Worm (Caenorhabditis elegans) whole organism, young adult: ENCODE measurements around the gene Y54F10AR.1.

Source experiments
- B0261.1 ChIP-seq: sonication (generic microtip); optimal IDR thresholded peaks from 2 replicates; lab custom pipeline; 2016; ENCODE audit warnings: mild to moderate bottlenecking, missing genetic modification characterization, moderate library complexity, missing compliant biosample characterization
- D2030.7 ChIP-seq: fragments of 200-800 bp; sonication (Bioruptor generic); IDR thresholded peaks from 2 replicates; pipeline ENCODE4 v1.3.6; 2022; ENCODE audit warnings: missing genetic modification reagents, missing genetic modification characterization, missing compliant biosample characterization
- F23B12.7 ChIP-seq: sonication (generic microtip); optimal IDR thresholded peaks from 2 replicates; lab custom pipeline; 2017; ENCODE audit warnings: missing genetic modification characterization, mild to moderate bottlenecking, missing compliant biosample characterization, antibody characterized with exemption, moderate library complexity; ENCODE audit not compliant: insufficient read depth
- F49E8.2 ChIP-seq: sonication (generic microtip); optimal IDR thresholded peaks from 3 replicates; lab custom pipeline; 2017; ENCODE audit warnings: missing genetic modification characterization, mild to moderate bottlenecking, missing compliant biosample characterization, antibody characterized with exemption, moderate library complexity; ENCODE audit not compliant: insufficient read depth
- F55B11.4 ChIP-seq: sonication (generic microtip); optimal IDR thresholded peaks from 2 replicates; lab custom pipeline; 2016; ENCODE audit warnings: missing compliant biosample characterization, missing genetic modification characterization, borderline replicate concordance; ENCODE audit not compliant: insufficient read depth
- Y79H2A.3 ChIP-seq: fragments of 200-800 bp; sonication (Bioruptor generic); conservative IDR thresholded peaks from 2 replicates; pipeline ENCODE4 v1.3.6; 2022; ENCODE audit warnings: missing genetic modification reagents, missing genetic modification characterization, missing compliant biosample characterization
- akir-1 ChIP-seq: fragments of 200-800 bp; sonication (Bioruptor generic); optimal IDR thresholded peaks from 2 replicates; lab custom pipeline; 2018; ENCODE audit warnings: mild to moderate bottlenecking, missing genetic modification characterization, moderate library complexity, missing compliant biosample characterization
- ama-1 ChIP-seq, 3 experiments: fragments of 150-350 bp in 1 of 3; sonication (generic microtip) in 2 of 3; optimal IDR thresholded peaks; 2 replicates each; lab custom pipeline; 2014 to 2018; ENCODE audit warnings: missing biosample characterization in 2 of 3, missing genetic modification characterization in 2 of 3, missing genetic modification reagents in 2 of 3
- aptf-2 ChIP-seq: fragments of 200-800 bp; sonication (Bioruptor generic); conservative IDR thresholded peaks from 2 replicates; pipeline ENCODE4 v1.3.6; 2022; ENCODE audit warnings: missing genetic modification reagents, missing genetic modification characterization, missing compliant biosample characterization
- atf-7 ChIP-seq: sonication (generic microtip); optimal IDR thresholded peaks from 2 replicates; lab custom pipeline; 2017; ENCODE audit warnings: mild to moderate bottlenecking, missing genetic modification characterization, missing compliant biosample characterization
- attf-3 ChIP-seq: fragments of 200-800 bp; sonication (Bioruptor generic); conservative IDR thresholded peaks from 2 replicates; pipeline ENCODE4 v1.3.6; 2022; ENCODE audit warnings: missing genetic modification reagents, missing genetic modification characterization, missing compliant biosample characterization
- bed-1 ChIP-seq: fragments of 200-800 bp; sonication (Bioruptor generic); IDR thresholded peaks from 2 replicates; pipeline ENCODE4 v1.3.6; 2022; ENCODE audit warnings: missing genetic modification reagents, missing genetic modification characterization, missing compliant biosample characterization
- ceh-100 ChIP-seq: fragments of 200-800 bp; sonication (Bioruptor generic); IDR thresholded peaks from 2 replicates; pipeline ENCODE4 v1.3.6; 2022; ENCODE audit warnings: missing genetic modification reagents, missing genetic modification characterization, missing compliant biosample characterization
- ceh-40 ChIP-seq: fragments of 200-800 bp; sonication (Bioruptor generic); IDR thresholded peaks from 2 replicates; pipeline ENCODE4 v1.3.6; 2022; ENCODE audit warnings: missing genetic modification characterization, missing compliant biosample characterization
- ceh-79 ChIP-seq: sonication (generic microtip); optimal IDR thresholded peaks from 2 replicates; lab custom pipeline; 2017; ENCODE audit warnings: mild to moderate bottlenecking, missing genetic modification characterization, missing compliant biosample characterization
- egl-44 ChIP-seq: fragments of 200-800 bp; sonication (Bioruptor generic); IDR thresholded peaks from 2 replicates; pipeline ENCODE4 v1.3.6; 2022; ENCODE audit warnings: missing genetic modification reagents, missing genetic modification characterization, missing compliant biosample characterization
- egrh-3 ChIP-seq: fragments of 200-800 bp; sonication (Bioruptor generic); IDR thresholded peaks from 2 replicates; pipeline ENCODE4 v1.3.6; 2022; ENCODE audit warnings: missing genetic modification reagents, missing genetic modification characterization, missing compliant biosample characterization
- ekl-4 ChIP-seq: fragments of 200-800 bp; sonication (Bioruptor generic); IDR thresholded peaks from 2 replicates; pipeline ENCODE4 v1.3.6; 2022; ENCODE audit warnings: missing genetic modification reagents, missing genetic modification characterization, missing compliant biosample characterization
- fkh-3 ChIP-seq: sonication (generic microtip); optimal IDR thresholded peaks from 2 replicates; lab custom pipeline; 2016; ENCODE audit warnings: mild to moderate bottlenecking, missing genetic modification characterization, missing compliant biosample characterization
- him-1 ChIP-seq: sonication (generic microtip); optimal IDR thresholded peaks from 2 replicates; lab custom pipeline; 2016; ENCODE audit warnings: missing genotype, missing genetic modification reagents, missing genetic modification characterization, missing compliant biosample characterization
- hmg-1.2 ChIP-seq: fragments of 200-800 bp; sonication (Bioruptor generic); IDR thresholded peaks from 2 replicates; pipeline ENCODE4 v1.3.6; 2022; ENCODE audit warnings: missing genetic modification reagents, missing genetic modification characterization, missing compliant biosample characterization
- lin-26 ChIP-seq: fragments of 200-800 bp; sonication (Bioruptor generic); IDR thresholded peaks from 2 replicates; pipeline ENCODE4 v1.3.6; 2022; ENCODE audit warnings: missing genetic modification reagents, missing genetic modification characterization, missing compliant biosample characterization
- madf-10 ChIP-seq: sonication (generic microtip); optimal IDR thresholded peaks from 2 replicates; lab custom pipeline; 2016; ENCODE audit warnings: mild to moderate bottlenecking, missing genetic modification characterization, missing compliant biosample characterization
- madf-6 ChIP-seq: fragments of 200-800 bp; sonication (Bioruptor generic); IDR thresholded peaks from 2 replicates; pipeline ENCODE4 v1.3.6; 2022; ENCODE audit warnings: missing genetic modification reagents, missing genetic modification characterization, missing compliant biosample characterization
- nfya-2 ChIP-seq: fragments of 200-800 bp; sonication (Bioruptor generic); IDR thresholded peaks from 2 replicates; pipeline ENCODE4 v1.3.6; 2022; ENCODE audit warnings: missing genetic modification reagents, missing genetic modification characterization, missing compliant biosample characterization
- nfyb-1 ChIP-seq: fragments of 200-800 bp; sonication (Bioruptor generic); IDR thresholded peaks from 2 replicates; pipeline ENCODE4 v1.3.6; 2022; ENCODE audit warnings: missing genetic modification reagents, missing genetic modification characterization, missing compliant biosample characterization
- nhr-120 ChIP-seq: fragments of 200-800 bp; sonication (Bioruptor generic); IDR thresholded peaks from 2 replicates; pipeline ENCODE4 v1.3.6; 2022; ENCODE audit warnings: missing genetic modification characterization, missing compliant biosample characterization
- nhr-179 ChIP-seq: sonication (generic microtip); optimal IDR thresholded peaks from 2 replicates; lab custom pipeline; 2016; ENCODE audit warnings: mild to moderate bottlenecking, missing genetic modification characterization, missing compliant biosample characterization
- nhr-27 ChIP-seq: fragments of 200-800 bp; sonication (Bioruptor generic); optimal IDR thresholded peaks from 2 replicates; lab custom pipeline; 2018; ENCODE audit warnings: mild to moderate bottlenecking, missing genetic modification characterization, moderate library complexity, missing compliant biosample characterization
- repo-1 ChIP-seq: sonication (generic microtip); optimal IDR thresholded peaks from 2 replicates; lab custom pipeline; 2017; ENCODE audit warnings: mild to moderate bottlenecking, missing genetic modification characterization, missing compliant biosample characterization
- snpc-1.1 ChIP-seq: sonication (generic microtip); optimal IDR thresholded peaks from 2 replicates; lab custom pipeline; 2017; ENCODE audit warnings: missing genetic modification characterization, mild to moderate bottlenecking, missing compliant biosample characterization, antibody characterized with exemption, moderate library complexity, missing genotype, missing genetic modification reagents; ENCODE audit not compliant: insufficient read depth
- tbx-9 ChIP-seq: sonication (generic microtip); optimal IDR thresholded peaks from 2 replicates; lab custom pipeline; 2016; ENCODE audit warnings: borderline replicate concordance, missing genetic modification characterization, inconsistent platforms, missing compliant biosample characterization
- unc-130 ChIP-seq: sonication (generic microtip); optimal IDR thresholded peaks from 2 replicates; lab custom pipeline; 2016; ENCODE audit warnings: missing genetic modification reagents, missing genetic modification characterization, missing compliant biosample characterization
- zfh-2 ChIP-seq: fragments of 200-800 bp; sonication (Bioruptor generic); conservative IDR thresholded peaks from 2 replicates; pipeline ENCODE4 v1.3.6; 2022; ENCODE audit warnings: missing genetic modification reagents, missing genetic modification characterization, missing compliant biosample characterization
- ztf-25 ChIP-seq: fragments of 200-800 bp; sonication (Bioruptor generic); IDR thresholded peaks from 2 replicates; pipeline ENCODE4 v1.3.6; 2022; ENCODE audit warnings: missing genetic modification reagents, missing genetic modification characterization, missing compliant biosample characterization
- ztf-26 ChIP-seq: sonication (generic microtip); optimal IDR thresholded peaks from 2 replicates; lab custom pipeline; 2017; ENCODE audit warnings: missing genetic modification characterization, missing compliant biosample characterization
- ztf-3 ChIP-seq: fragments of 200-800 bp; sonication (Bioruptor generic); optimal IDR thresholded peaks from 2 replicates; lab custom pipeline; 2018; ENCODE audit warnings: mild to moderate bottlenecking, missing genetic modification characterization, missing compliant biosample characterization
- ztf-6 ChIP-seq: fragments of 200-800 bp; sonication (Bioruptor generic); IDR thresholded peaks from 2 replicates; pipeline ENCODE4 v1.3.6; 2022; ENCODE audit warnings: missing genetic modification reagents, missing genetic modification characterization, missing compliant biosample characterization

The Y54F10AR.1 gene

DNA sequence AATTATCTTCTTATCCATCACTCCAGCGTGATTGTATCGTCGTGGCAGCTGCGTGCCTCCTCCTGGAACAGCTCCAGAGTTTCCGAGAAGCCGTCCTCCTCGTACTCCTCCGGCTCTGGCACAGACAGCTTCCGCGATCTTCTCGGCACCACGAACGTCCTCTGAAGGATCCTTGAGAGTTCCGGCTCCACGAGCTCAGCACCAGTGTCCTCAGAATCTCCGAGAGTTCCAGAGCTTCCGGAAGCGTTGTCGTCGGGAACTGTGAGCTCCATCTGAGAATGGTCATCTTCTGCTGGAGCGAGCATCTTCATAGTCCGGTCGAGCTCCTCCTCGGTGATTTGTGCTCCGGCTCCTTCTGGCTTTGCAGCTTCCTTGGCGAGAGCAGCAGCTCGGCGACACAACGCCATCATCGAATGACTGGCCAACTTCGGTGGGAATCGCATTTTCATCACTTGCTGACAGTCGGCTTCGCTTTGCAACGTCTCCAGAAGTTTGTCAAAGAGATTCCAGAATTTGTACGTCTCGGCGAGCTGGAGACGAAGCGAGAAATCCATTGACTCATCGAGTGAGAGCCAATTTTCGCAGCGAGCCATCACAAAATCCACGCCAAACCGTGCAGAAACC, 12.3 kb downstream of the Y54F10AR.1 start:
- TF ChIP-seq ztf-25: no peak
- no peak for TF ChIP-seq F55B11.4 (tag; lab: Kevin White, UChicago)
- peak; percentile 75; the same call in 1 of the 2 replicates for TF ChIP-seq egrh-3 (GFP tag; lab: Robert Waterston, UW)
- no peak for TF ChIP-seq atf-7
- no peak for TF ChIP-seq nfya-2
- TF ChIP-seq bed-1: no peak
- no peak for TF ChIP-seq ztf-26 (tag; lab: Kevin White, UChicago)
- TF ChIP-seq F23B12.7 (tag; lab: Kevin White, UChicago): no peak
- peak; percentile 87 for TF ChIP-seq zfh-2 (GFP tag; lab: Robert Waterston, UW)
- no peak for TF ChIP-seq tbx-9 (tag; lab: Kevin White, UChicago)
- no peak for TF ChIP-seq nhr-179 (tag; lab: Kevin White, UChicago)
- TF ChIP-seq madf-6 (GFP tag; lab: Robert Waterston, UW): no peak
- TF ChIP-seq attf-3 (GFP tag; lab: Robert Waterston, UW): no peak
- no peak for TF ChIP-seq F49E8.2

DNA sequence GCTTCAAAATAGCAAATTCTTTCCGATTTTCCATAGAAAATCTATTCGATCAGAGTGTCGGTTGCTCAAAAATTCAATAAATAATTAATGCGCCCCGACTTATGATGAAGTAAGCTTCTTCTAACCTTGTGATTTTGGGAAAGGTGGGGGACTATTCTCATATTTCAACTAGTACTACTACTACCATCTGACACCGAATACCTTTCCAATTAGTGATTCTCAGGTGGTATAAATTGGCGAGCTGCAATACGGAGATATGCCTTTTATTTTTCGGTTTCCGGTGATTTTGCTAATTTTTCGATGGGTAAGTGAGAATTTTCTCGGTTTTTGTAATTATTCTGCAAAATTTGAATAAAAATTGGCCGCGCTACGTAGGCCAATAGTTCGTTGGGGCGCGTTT, 14.1 kb downstream of the Y54F10AR.1 start, which contains the start of gene nhr-239:
Gene nhr-239, plus strand, starts transcription at position 301 of the 400 bp plus-strand sequence.
- TF ChIP-seq D2030.7 (GFP tag; lab: Robert Waterston, UW): no peak
- TF ChIP-seq madf-10 (tag; lab: Kevin White, UChicago): no peak
- no peak for TF ChIP-seq egrh-3 (GFP tag; lab: Robert Waterston, UW)
- TF ChIP-seq ztf-3 (GFP tag; lab: Kevin White, UChicago): no peak
- no peak for TF ChIP-seq B0261.1 (tag; lab: Kevin White, UChicago)
- no peak for TF ChIP-seq ceh-100
- TF ChIP-seq nhr-27 (tag; lab: Kevin White, UChicago): no peak
- TF ChIP-seq, all 124 proteins: peak for 0

DNA sequence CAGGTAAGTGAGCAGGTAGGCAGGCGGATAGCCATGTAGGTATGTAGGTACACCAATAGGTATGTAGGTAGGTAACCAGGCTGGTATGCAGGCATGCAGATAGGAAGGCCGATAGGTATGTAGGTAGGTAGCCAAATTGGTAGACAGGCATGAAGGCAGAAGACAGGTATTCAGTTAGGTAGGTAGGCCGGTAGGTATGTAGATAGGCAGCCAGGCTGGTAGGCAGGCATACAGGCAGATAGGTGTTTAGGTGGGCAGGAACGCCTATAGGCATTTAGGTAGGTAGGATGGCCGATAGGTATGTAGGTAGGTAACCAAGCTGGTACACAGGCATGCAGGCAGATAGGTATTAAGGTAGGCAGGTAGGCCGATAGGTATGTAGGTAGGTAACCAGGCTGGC, 14.7 kb downstream of the Y54F10AR.1 start:
- peak; percentile 64; the same call in 1 of the 2 replicates for TF ChIP-seq nfyb-1 (GFP tag; lab: Robert Waterston, UW)
- TF ChIP-seq hmg-1.2 (GFP tag; lab: Robert Waterston, UW): 0 out of 2 replicates have a peak, but pooled peaks have one; percentile 6
- no peak for TF ChIP-seq D2030.7 (GFP tag; lab: Robert Waterston, UW)
- no peak for TF ChIP-seq ekl-4 (GFP tag; lab: Robert Waterston, UW)
- TF ChIP-seq lin-26 (GFP tag; lab: Robert Waterston, UW): 0 out of 2 replicates have a peak, but pooled peaks have one; percentile 55
- 0 out of 2 replicates have a peak, but pooled peaks have one; percentile 12 for TF ChIP-seq nhr-120 (GFP tag; lab: Robert Waterston, UW)

DNA sequence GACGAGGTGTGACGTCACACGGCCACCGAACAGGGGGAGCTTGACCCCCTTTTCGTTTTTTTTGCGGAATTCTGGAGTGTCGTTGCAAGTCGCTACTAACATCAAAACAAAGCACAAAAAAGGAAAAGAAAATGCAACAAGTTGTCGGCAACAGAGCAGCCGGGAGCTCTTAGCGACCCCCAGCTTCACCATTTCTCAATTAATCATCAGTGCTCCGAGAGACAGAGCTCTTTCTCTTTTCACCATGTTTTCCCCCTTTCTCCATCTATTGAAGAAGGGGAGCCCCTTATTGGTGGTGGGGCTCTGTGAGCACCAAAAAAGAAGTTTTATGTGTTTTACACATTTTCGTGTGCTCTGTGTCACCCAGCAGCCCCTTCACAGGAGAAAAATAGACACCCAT, 21.9 kb downstream of the Y54F10AR.1 start:
- TF ChIP-seq nhr-27 (tag; lab: Kevin White, UChicago) (no peak), zfh-2 (GFP tag; lab: Robert Waterston, UW) (0 out of 2 replicates have a peak, but pooled peaks have one; percentile 17)

DNA sequence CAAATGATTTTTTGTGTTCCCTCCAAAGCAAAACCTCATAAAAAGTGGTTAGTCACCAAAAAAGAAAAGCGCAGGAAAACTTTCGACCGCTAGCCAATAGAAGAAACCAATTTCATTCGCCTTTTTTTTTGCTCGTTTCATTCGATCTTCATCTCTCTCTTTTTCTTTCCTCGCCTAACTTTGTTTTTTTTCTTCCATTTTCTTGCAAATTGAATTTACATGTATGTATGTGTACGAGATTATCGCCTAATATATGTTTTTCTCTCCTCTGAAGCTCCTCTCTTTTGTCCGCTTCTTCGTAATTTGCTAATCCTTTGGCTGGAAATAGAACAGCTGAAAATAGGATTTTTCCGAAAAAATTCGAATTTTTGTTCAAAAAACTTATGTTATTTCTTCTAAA, 23.1 kb downstream of the Y54F10AR.1 start:
- TF ChIP-seq ceh-40 (GFP tag; lab: Robert Waterston, UW): no peak
- no peak for TF ChIP-seq ama-1 (optimal IDR thresholded peaks at IDR 0.05; lab: Kevin White, UChicago)
- TF ChIP-seq ama-1 (GFP tag; optimal IDR thresholded peaks at IDR 0.05; lab: Kevin White, UChicago): no peak
- TF ChIP-seq aptf-2: no peak
- no peak for TF ChIP-seq egl-44 (GFP tag; lab: Robert Waterston, UW)
- no peak for TF ChIP-seq him-1 (tag; lab: Kevin White, UChicago)
- no peak for TF ChIP-seq lin-26 (GFP tag; lab: Robert Waterston, UW)
- TF ChIP-seq fkh-3 (tag; lab: Kevin White, UChicago): no peak
- TF ChIP-seq bed-1: no peak
- TF ChIP-seq ceh-79 (tag; lab: Kevin White, UChicago): no peak
- no peak for TF ChIP-seq snpc-1.1 (tag; lab: Kevin White, UChicago)
- TF ChIP-seq repo-1 (tag; lab: Kevin White, UChicago): no peak
- TF ChIP-seq Y79H2A.3 (GFP tag; lab: Robert Waterston, UW): no peak
- no peak for TF ChIP-seq unc-130 (GFP tag; lab: Kevin White, UChicago)
- no peak for TF ChIP-seq D2030.7 (GFP tag; lab: Robert Waterston, UW)
- no peak for TF ChIP-seq akir-1 (GFP tag; lab: Kevin White, UChicago)
- TF ChIP-seq ztf-6 (GFP tag; lab: Robert Waterston, UW): no peak
